Worm (Caenorhabditis elegans) whole organism, late embryonic: ENCODE measurements around the gene algn-2.

Experiments
- C38D4.7 ChIP-seq: fragments of 200-800 bp; sonication (Bioruptor generic); optimal IDR thresholded peaks from 2 replicates; lab custom pipeline; 2018; ENCODE audit warnings: mild to moderate bottlenecking, missing genetic modification characterization, moderate library complexity, missing compliant biosample characterization
- K02D7.2 ChIP-seq: sonication (generic microtip); optimal IDR thresholded peaks from 2 replicates; lab custom pipeline; 2017; ENCODE audit warnings: mild to moderate bottlenecking, missing genetic modification characterization, missing compliant biosample characterization
- K09A11.1 ChIP-seq: sonication (generic microtip); optimal IDR thresholded peaks from 2 replicates; lab custom pipeline; 2017; ENCODE audit warnings: antibody characterized with exemption, mild to moderate bottlenecking, missing genetic modification characterization, missing compliant biosample characterization; ENCODE audit not compliant: insufficient read depth
- T23F11.4 ChIP-seq: fragments of 200-800 bp; sonication (Bioruptor generic); optimal IDR thresholded peaks from 2 replicates; lab custom pipeline; 2018; ENCODE audit warnings: mild to moderate bottlenecking, missing genetic modification characterization, missing compliant biosample characterization
- Y22D7AL.16 ChIP-seq: sonication (generic microtip); optimal IDR thresholded peaks from 2 replicates; lab custom pipeline; 2016; ENCODE audit warnings: missing genetic modification characterization, missing compliant biosample characterization
- ahr-1 ChIP-seq: sonication (generic microtip); optimal IDR thresholded peaks from 2 replicates; lab custom pipeline; 2016; ENCODE audit warnings: missing genetic modification characterization, missing compliant biosample characterization
- ama-1 ChIP-seq: fragments of 150-350 bp; optimal IDR thresholded peaks from 2 replicates; lab custom pipeline; 2014
- ceh-14 ChIP-seq: sonication (generic microtip); optimal IDR thresholded peaks from 2 replicates; lab custom pipeline; 2016; ENCODE audit warnings: missing genotype, missing genetic modification characterization, missing compliant biosample characterization
- ceh-18 ChIP-seq: sonication (generic microtip); optimal IDR thresholded peaks from 2 replicates; lab custom pipeline; 2016; ENCODE audit warnings: missing genetic modification characterization, missing compliant biosample characterization
- ceh-2 ChIP-seq: sonication (generic microtip); optimal IDR thresholded peaks from 2 replicates; lab custom pipeline; 2016; ENCODE audit warnings: missing genotype, missing genetic modification characterization, missing compliant biosample characterization
- ceh-24 ChIP-seq: sonication (generic microtip); optimal IDR thresholded peaks from 2 replicates; lab custom pipeline; 2016; ENCODE audit warnings: mild to moderate bottlenecking, missing genetic modification characterization, missing compliant biosample characterization
- ceh-34 ChIP-seq: sonication (generic microtip); optimal IDR thresholded peaks from 2 replicates; lab custom pipeline; 2016; ENCODE audit warnings: mild to moderate bottlenecking, missing genetic modification characterization, missing compliant biosample characterization
- che-1 ChIP-seq: sonication (generic microtip); optimal IDR thresholded peaks from 2 replicates; lab custom pipeline; 2016; ENCODE audit warnings: mild to moderate bottlenecking, missing genetic modification characterization, missing compliant biosample characterization
- dve-1 ChIP-seq: sonication (generic microtip); optimal IDR thresholded peaks from 2 replicates; lab custom pipeline; 2017; ENCODE audit warnings: antibody characterized with exemption, mild to moderate bottlenecking, missing genetic modification characterization, missing compliant biosample characterization
- elt-2 ChIP-seq: sonication (generic microtip); optimal IDR thresholded peaks from 2 replicates; lab custom pipeline; 2016; ENCODE audit warnings: missing genetic modification reagents, missing genetic modification characterization, missing compliant biosample characterization
- eyg-1 ChIP-seq: sonication (generic microtip); optimal IDR thresholded peaks from 2 replicates; lab custom pipeline; 2016; ENCODE audit warnings: missing genotype, missing genetic modification characterization, missing compliant biosample characterization
- fax-1 ChIP-seq: sonication (generic microtip); optimal IDR thresholded peaks from 2 replicates; lab custom pipeline; 2016; ENCODE audit warnings: missing genotype, missing genetic modification characterization, missing compliant biosample characterization
- fkh-6 ChIP-seq: sonication (generic microtip); optimal IDR thresholded peaks from 2 replicates; lab custom pipeline; 2016; ENCODE audit warnings: missing genetic modification characterization, missing compliant biosample characterization
- gmeb-2 ChIP-seq: sonication (generic microtip); optimal IDR thresholded peaks from 2 replicates; lab custom pipeline; 2016; ENCODE audit warnings: missing genetic modification characterization, inconsistent platforms, missing compliant biosample characterization
- hlh-13 ChIP-seq: fragments of 200-800 bp; sonication (Bioruptor generic); optimal IDR thresholded peaks from 2 replicates; lab custom pipeline; 2018; ENCODE audit warnings: mild to moderate bottlenecking, missing genetic modification characterization, missing compliant biosample characterization
- hlh-15 ChIP-seq: sonication (generic microtip); optimal IDR thresholded peaks from 2 replicates; lab custom pipeline; 2016; ENCODE audit warnings: missing genetic modification characterization, missing compliant biosample characterization
- hlh-30 ChIP-seq: sonication (generic microtip); optimal IDR thresholded peaks from 2 replicates; lab custom pipeline; 2017; ENCODE audit warnings: antibody characterized with exemption, missing genetic modification characterization, missing compliant biosample characterization; ENCODE audit not compliant: insufficient read depth
- hlh-8 ChIP-seq: sonication (generic microtip); optimal IDR thresholded peaks from 2 replicates; lab custom pipeline; 2016; ENCODE audit warnings: missing genotype, missing genetic modification characterization, missing compliant biosample characterization
- lim-6 ChIP-seq: sonication (generic microtip); optimal IDR thresholded peaks from 2 replicates; lab custom pipeline; 2016; ENCODE audit warnings: missing genetic modification characterization, missing compliant biosample characterization
- lin-11 ChIP-seq: fragments of 200-800 bp; sonication (Bioruptor generic); optimal IDR thresholded peaks from 2 replicates; lab custom pipeline; 2018; ENCODE audit warnings: mild to moderate bottlenecking, missing genetic modification characterization, missing compliant biosample characterization
- madf-2 ChIP-seq: sonication (generic microtip); optimal IDR thresholded peaks from 2 replicates; lab custom pipeline; 2017; ENCODE audit warnings: missing genetic modification characterization, missing compliant biosample characterization
- mec-3 ChIP-seq: sonication (generic microtip); optimal IDR thresholded peaks from 2 replicates; lab custom pipeline; 2016; ENCODE audit warnings: borderline replicate concordance, missing genetic modification characterization, missing compliant biosample characterization
- nfya-1 ChIP-seq: sonication (generic microtip); optimal IDR thresholded peaks from 2 replicates; lab custom pipeline; 2017; ENCODE audit warnings: missing genetic modification characterization, mild to moderate bottlenecking, missing compliant biosample characterization, antibody characterized with exemption, moderate library complexity
- nhr-232 ChIP-seq: sonication (generic microtip); optimal IDR thresholded peaks from 2 replicates; lab custom pipeline; 2016; ENCODE audit warnings: missing genetic modification characterization, missing compliant biosample characterization
- pag-3 ChIP-seq: sonication (generic microtip); optimal IDR thresholded peaks from 2 replicates; lab custom pipeline; 2016; ENCODE audit warnings: missing compliant biosample characterization, missing genetic modification characterization, borderline replicate concordance
- pat-9 ChIP-seq: fragments of 200-800 bp; sonication (Bioruptor generic); optimal IDR thresholded peaks from 2 replicates; lab custom pipeline; 2018; ENCODE audit warnings: mild to moderate bottlenecking, missing genetic modification characterization, moderate library complexity, missing compliant biosample characterization
- pax-1 ChIP-seq: fragments of 150-350 bp; optimal IDR thresholded peaks from 2 replicates; lab custom pipeline; 2014; ENCODE audit warnings: missing biosample characterization, missing genetic modification characterization
- pha-4 ChIP-seq: fragments of 150-350 bp; optimal IDR thresholded peaks from 2 replicates; lab custom pipeline; 2018; ENCODE audit warnings: missing biosample characterization, missing genetic modification reagents, missing genetic modification characterization
- pqm-1 ChIP-seq: sonication (generic microtip); optimal IDR thresholded peaks from 2 replicates; lab custom pipeline; 2016; ENCODE audit warnings: missing genetic modification characterization, missing compliant biosample characterization
- rnt-1 ChIP-seq: sonication (generic microtip); optimal IDR thresholded peaks from 2 replicates; lab custom pipeline; 2016; ENCODE audit warnings: missing genetic modification characterization, missing compliant biosample characterization
- sdc-2 ChIP-seq: sonication (generic microtip); optimal IDR thresholded peaks from 2 replicates; lab custom pipeline; 2016; ENCODE audit warnings: missing genotype, missing genetic modification characterization, missing compliant biosample characterization
- sox-2 ChIP-seq: fragments of 200-800 bp; sonication (Bioruptor generic); IDR thresholded peaks from 2 replicates; pipeline ENCODE4 v1.3.6; 2022; ENCODE audit warnings: missing genetic modification reagents, missing genetic modification characterization, missing compliant biosample characterization
- sox-4 ChIP-seq: sonication (generic microtip); optimal IDR thresholded peaks from 2 replicates; lab custom pipeline; 2017; ENCODE audit warnings: mild to moderate bottlenecking, missing genetic modification characterization, inconsistent platforms, missing compliant biosample characterization
- tbx-2 ChIP-seq: sonication (generic microtip); optimal IDR thresholded peaks from 2 replicates; lab custom pipeline; 2016; ENCODE audit warnings: missing genetic modification characterization, missing compliant biosample characterization
- tbx-7 ChIP-seq: sonication (generic microtip); optimal IDR thresholded peaks from 2 replicates; lab custom pipeline; 2016; ENCODE audit warnings: missing genotype, missing genetic modification characterization, missing compliant biosample characterization
- ttx-3 ChIP-seq: sonication (generic microtip); optimal IDR thresholded peaks from 2 replicates; lab custom pipeline; 2016; ENCODE audit warnings: missing genetic modification reagents, missing genetic modification characterization, missing compliant biosample characterization
- unc-42 ChIP-seq: sonication (generic microtip); optimal IDR thresholded peaks from 2 replicates; lab custom pipeline; 2016; ENCODE audit warnings: missing genotype, missing genetic modification characterization, missing compliant biosample characterization
- unc-86 ChIP-seq: sonication (generic microtip); optimal IDR thresholded peaks from 2 replicates; lab custom pipeline; 2016; ENCODE audit warnings: missing genetic modification characterization, missing compliant biosample characterization
- zip-5 ChIP-seq: sonication (generic microtip); optimal IDR thresholded peaks from 2 replicates; lab custom pipeline; 2016; ENCODE audit warnings: missing genetic modification characterization, missing compliant biosample characterization

Gene algn-2

ce11 chrII:5333729-5334255 is 41.3 kb upstream of the algn-2 start:
- TF ChIP-seq eyg-1 (no peak), tbx-2 (tag; lab: Kevin White, UChicago) (no peak), ceh-2 (tag; lab: Kevin White, UChicago) (no peak), madf-2 (tag; lab: Kevin White, UChicago) (no peak), elt-2 (tag; lab: Kevin White, UChicago) (peak; percentile 54), unc-86 (tag; lab: Kevin White, UChicago) (no peak), hlh-8 (tag; lab: Kevin White, UChicago) (no peak)

- TF ChIP-seq fkh-6 (tag; lab: Kevin White, UChicago) (no peak), ceh-14 (tag; lab: Kevin White, UChicago) (no peak), hlh-15 (tag; lab: Kevin White, UChicago) (no peak), pat-9 (tag; lab: Kevin White, UChicago) (no peak), eyg-1 (no peak), hlh-30 (tag; lab: Kevin White, UChicago) (no peak), T23F11.4 (GFP tag; lab: Kevin White, UChicago) (no peak), dve-1 (tag; lab: Kevin White, UChicago) (no peak), fax-1 (tag; lab: Kevin White, UChicago) (no peak), Y22D7AL.16 (tag; lab: Kevin White, UChicago) (no peak), sdc-2 (tag; lab: Kevin White, UChicago) (no peak)
These were observed 40.4 kb upstream of the algn-2 start for ce11 chrII:5334628-5335027.

ce11 chrII:5335370-5336034 is 39.6 kb upstream of the algn-2 start:
- TF ChIP-seq rnt-1 (tag; lab: Kevin White, UChicago) (no peak), K02D7.2 (tag; lab: Kevin White, UChicago) (no peak), ceh-2 (tag; lab: Kevin White, UChicago) (no peak), ttx-3 (no peak), pqm-1 (no peak), eyg-1 (no peak), che-1 (no peak), pha-4 (tag; lab: Kevin White, UChicago) (no peak), tbx-7 (tag; lab: Kevin White, UChicago) (no peak), sox-2 (GFP tag; lab: Robert Waterston, UW) (no peak), ahr-1 (no peak), ceh-34 (tag; lab: Kevin White, UChicago) (no peak), hlh-13 (GFP tag; lab: Kevin White, UChicago) (no peak), fax-1 (tag; lab: Kevin White, UChicago) (no peak), lin-11 (no peak)

ce11 chrII:5336035-5336376 is 39.1 kb upstream of the algn-2 start:
- TF ChIP-seq ceh-14 (tag; lab: Kevin White, UChicago): peak; percentile 24
- TF ChIP-seq gmeb-2 (tag; lab: Kevin White, UChicago): no peak
- no peak for TF ChIP-seq unc-86 (tag; lab: Kevin White, UChicago)
- TF ChIP-seq unc-42 (tag; lab: Kevin White, UChicago): peak; percentile 58
- TF ChIP-seq pha-4 (tag; lab: Kevin White, UChicago): no peak
- no peak for TF ChIP-seq ceh-24 (tag; lab: Kevin White, UChicago)
- TF ChIP-seq rnt-1 (tag; lab: Kevin White, UChicago): no peak
- no peak for TF ChIP-seq fax-1 (tag; lab: Kevin White, UChicago)
- no peak for TF ChIP-seq nhr-232 (tag; lab: Kevin White, UChicago)
- no peak for TF ChIP-seq hlh-15 (tag; lab: Kevin White, UChicago)
- TF ChIP-seq Y22D7AL.16 (tag; lab: Kevin White, UChicago): no peak
- TF ChIP-seq ahr-1: no peak
- TF ChIP-seq K02D7.2 (tag; lab: Kevin White, UChicago): no peak
- no peak for TF ChIP-seq eyg-1
- TF ChIP-seq hlh-8 (tag; lab: Kevin White, UChicago): no peak
- no peak for TF ChIP-seq sox-2 (GFP tag; lab: Robert Waterston, UW)
- no peak for TF ChIP-seq hlh-30 (tag; lab: Kevin White, UChicago)
- TF ChIP-seq ceh-2 (tag; lab: Kevin White, UChicago): no peak
- no peak for TF ChIP-seq lim-6 (tag; lab: Kevin White, UChicago)
- no peak for TF ChIP-seq pat-9 (tag; lab: Kevin White, UChicago)
- no peak for TF ChIP-seq pag-3
- no peak for TF ChIP-seq C38D4.7 (GFP tag; lab: Kevin White, UChicago)
- TF ChIP-seq sox-4 (tag; lab: Kevin White, UChicago): no peak
- TF ChIP-seq ama-1 (lab: Kevin White, UChicago): no peak
- no peak for TF ChIP-seq ceh-34 (tag; lab: Kevin White, UChicago)
- TF ChIP-seq zip-5: no peak
- no peak for TF ChIP-seq K09A11.1 (tag; lab: Kevin White, UChicago)
- no peak for TF ChIP-seq ceh-18 (tag; lab: Kevin White, UChicago)
- peak; percentile 66 for TF ChIP-seq nfya-1 (tag; lab: Kevin White, UChicago)
- TF ChIP-seq mec-3 (tag; lab: Kevin White, UChicago): no peak
- TF ChIP-seq pax-1 (tag; lab: Kevin White, UChicago): no peak
